Fruit fly (Drosophila melanogaster): ENCODE data around the gene nAChRalpha7.

- TF ChIP-seq psq (optimal IDR thresholded peaks at IDR 0.05) (no peak), usp (GFP tag; optimal IDR thresholded peaks at IDR 0.05) (no peak), EcR (GFP tag; optimal IDR thresholded peaks at IDR 0.05) (no peak), CG8478 (optimal IDR thresholded peaks at IDR 0.05) (no peak), pan (optimal IDR thresholded peaks at IDR 0.05) (no peak)
Measured at dm6 chrX:19352830-19353441, 4.7 kb upstream of the nAChRalpha7 start, which contains the start of gene kek5.

All from whole organism.